Fruit fly (Drosophila melanogaster): ENCODE results near the gene CG4440.

Gene CG4440

dm6 chr2L:16285692-16286359 is 43.9 kb upstream of the CG4440 start (continued):
- TF ChIP-seq CG2202 (tag; optimal IDR thresholded peaks at IDR 0.05) = peak; percentile 77
- peak; percentile 66 for TF ChIP-seq CG6654 (GFP tag; optimal IDR thresholded peaks at IDR 0.05)
- TF ChIP-seq CG10431 (GFP tag; optimal IDR thresholded peaks at IDR 0.05) = peak; percentile 65
- TF ChIP-seq CG12659 (GFP tag; optimal IDR thresholded peaks at IDR 0.05) = peak; percentile 70
- no peak for TF ChIP-seq CG4360 (GFP tag; IDR thresholded peaks at IDR 0.05)
- peak; percentile 51 for TF ChIP-seq tup (GFP tag; optimal IDR thresholded peaks at IDR 0.05)
- peak; percentile 50 for TF ChIP-seq CG33557 (GFP tag; optimal IDR thresholded peaks at IDR 0.05)
- TF ChIP-seq Hr3 (GFP tag; optimal IDR thresholded peaks at IDR 0.05) = peak; percentile 78
- TF ChIP-seq Kr (GFP tag; optimal IDR thresholded peaks at IDR 0.05) = peak; percentile 15
- peak; percentile 87 for TF ChIP-seq bcd (GFP tag; optimal IDR thresholded peaks at IDR 0.05)
- peak; percentile 35 for TF ChIP-seq CG17912 (GFP tag; optimal IDR thresholded peaks at IDR 0.05)
- TF ChIP-seq her (GFP tag; optimal IDR thresholded peaks at IDR 0.05) = peak; percentile 87
- peak; percentile 84 for TF ChIP-seq CG8388 (GFP tag; optimal IDR thresholded peaks at IDR 0.05)
- no peak for TF ChIP-seq bbx (GFP tag; IDR thresholded peaks at IDR 0.05; ENCODE audit: partially characterized antibody)
- peak in 1 of 2 experiments; percentile 23 for TF ChIP-seq eve (GFP tag; optimal IDR thresholded peaks at IDR 0.05)
- peak; percentile 83 for TF ChIP-seq CG18599 (GFP tag; optimal IDR thresholded peaks at IDR 0.05)
- TF ChIP-seq CG14050 (GFP tag; IDR thresholded peaks at IDR 0.05) = no peak
- TF ChIP-seq Side (GFP tag; optimal IDR thresholded peaks at IDR 0.05) = peak; percentile 78
- TF ChIP-seq sr (GFP tag; IDR thresholded peaks at IDR 0.05) = no peak
- no peak for TF ChIP-seq CG43689 (GFP tag; IDR thresholded peaks at IDR 0.05)
- TF ChIP-seq HmgD (GFP tag; optimal IDR thresholded peaks at IDR 0.05) = peak; percentile 78
- peak; percentile 68 to 87 for TF ChIP-seq Trl (optimal IDR thresholded peaks at IDR 0.05)
- TF ChIP-seq Trl (GFP tag; optimal IDR thresholded peaks at IDR 0.05) = peak; percentile 65
- TF ChIP-seq sqz (GFP tag; optimal IDR thresholded peaks at IDR 0.05) = peak; percentile 25
- peak; percentile 79 for TF ChIP-seq D19A (tag; optimal IDR thresholded peaks at IDR 0.05)
- TF ChIP-seq hth (optimal IDR thresholded peaks at IDR 0.05) = no peak
- TF ChIP-seq twi (tag; optimal IDR thresholded peaks at IDR 0.05) = no peak
- TF ChIP-seq E2f2 (GFP tag; IDR thresholded peaks at IDR 0.05) = no peak
- TF ChIP-seq Sry-δ (GFP tag; optimal IDR thresholded peaks at IDR 0.05) = peak; percentile 20
- TF ChIP-seq CG7928 (GFP tag; optimal IDR thresholded peaks at IDR 0.05) = peak; percentile 32
- no peak for TF ChIP-seq CG7271 (tag; optimal IDR thresholded peaks at IDR 0.05)
- peak; percentile 82 for TF ChIP-seq gcm (GFP tag; optimal IDR thresholded peaks at IDR 0.05)
- no peak for TF ChIP-seq CG14014 (GFP tag; IDR thresholded peaks at IDR 0.05)
- peak; percentile 91 for TF ChIP-seq Oli (tag; optimal IDR thresholded peaks at IDR 0.05)
- peak; percentile 70 for TF ChIP-seq disco-r (GFP tag; optimal IDR thresholded peaks at IDR 0.05)
- TF ChIP-seq CG8944 (GFP tag; optimal IDR thresholded peaks at IDR 0.05) = peak; percentile 84
- peak; percentile 41 for TF ChIP-seq yki (optimal IDR thresholded peaks at IDR 0.05)
- peak; percentile 86 for TF ChIP-seq lilli (GFP tag; optimal IDR thresholded peaks at IDR 0.05)
- TF ChIP-seq Eip74EF (GFP tag; optimal IDR thresholded peaks at IDR 0.05) = peak in 1 of 2 experiments; percentile 77
- peak; percentile 66 for TF ChIP-seq CG10274 (GFP tag; optimal IDR thresholded peaks at IDR 0.05)
- TF ChIP-seq en (GFP tag; optimal IDR thresholded peaks at IDR 0.05) = peak; percentile 67
- peak; percentile 60 for TF ChIP-seq sima (GFP tag; optimal IDR thresholded peaks at IDR 0.05)
- peak; percentile 82 for TF ChIP-seq croc (GFP tag; conservative IDR thresholded peaks at IDR 0.05)
- peak; percentile 95 for TF ChIP-seq gem (tag; optimal IDR thresholded peaks at IDR 0.05)
- peak; percentile 91 for TF ChIP-seq tap (tag; optimal IDR thresholded peaks at IDR 0.05)
- TF ChIP-seq Dref (GFP tag; IDR thresholded peaks at IDR 0.05) = no peak
- peak; percentile 38 for TF ChIP-seq da (GFP tag; optimal IDR thresholded peaks at IDR 0.05)
- no peak for TF ChIP-seq Adf1 (GFP tag; IDR thresholded peaks at IDR 0.05)
- TF ChIP-seq Med (GFP tag) = peak; percentile 98
- peak; percentile 87 for TF ChIP-seq CG3281 (GFP tag; optimal IDR thresholded peaks at IDR 0.05)
- TF ChIP-seq fd3F (GFP tag; optimal IDR thresholded peaks at IDR 0.05) = peak; percentile 86
